Worm (Caenorhabditis elegans): Measurements from ENCODE around the gene ZC196.5.
"Not testable (repeated sequence)": the region's sequence is repeated elsewhere in the genome, so short reads cannot be mapped to it uniquely, and the experiment has no call there.

ZC196.5 gene

DNA sequence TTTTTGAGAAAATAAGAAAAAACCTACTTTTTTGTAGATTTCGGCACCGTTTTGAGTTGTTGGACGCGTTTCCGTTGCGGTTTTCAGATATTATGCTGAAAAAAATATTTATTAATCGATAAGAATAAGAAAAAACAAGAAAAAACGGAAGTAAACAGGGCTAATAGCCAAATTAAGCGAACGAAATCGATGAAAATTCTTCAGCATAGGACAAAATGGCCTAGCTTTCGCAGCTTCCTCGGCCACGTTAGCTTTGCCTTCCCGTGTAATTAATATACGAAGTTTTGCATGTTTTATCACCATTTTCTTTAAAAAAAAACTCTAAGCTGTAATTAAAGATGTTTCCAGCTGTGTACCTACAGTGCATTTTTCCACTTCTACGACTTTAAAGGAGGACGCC is 33.0 kb upstream of the ZC196.5 start, which contains the start of gene ZC190.10:
Gene ZC190.10 (minus strand): TSS at position 101 of the 400 bp plus-strand sequence.
- not testable (repeated sequence) for TF ChIP-seq eor-1, nhr-237, jun-1 (tag; optimal IDR thresholded peaks at IDR 0.05)

DNA sequence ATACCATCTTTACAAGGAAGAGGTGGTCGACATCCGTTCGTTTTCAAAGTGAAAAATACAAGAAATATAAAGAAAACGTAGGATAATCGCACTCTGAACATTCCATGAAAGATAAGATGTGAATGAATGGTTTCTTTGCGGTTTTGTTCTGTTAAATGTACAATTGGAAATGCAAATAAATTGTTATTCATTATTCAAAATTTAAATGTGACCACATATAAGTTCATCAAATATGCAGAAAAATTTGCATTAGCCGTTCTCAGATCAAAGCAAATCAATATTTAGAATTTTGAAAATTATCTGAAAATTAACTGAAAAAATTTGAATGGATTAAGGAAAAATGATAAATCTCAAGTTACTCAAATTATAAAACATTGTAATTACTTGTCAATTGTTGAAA is 17.3 kb upstream of the ZC196.5 start, which contains the start of gene ZC178.2:
Gene ZC178.2 (minus strand): TSS at position 101 of the 400 bp plus-strand sequence.
- TF ChIP-seq aly-2 (tag; optimal IDR thresholded peaks at IDR 0.05): no peak

DNA sequence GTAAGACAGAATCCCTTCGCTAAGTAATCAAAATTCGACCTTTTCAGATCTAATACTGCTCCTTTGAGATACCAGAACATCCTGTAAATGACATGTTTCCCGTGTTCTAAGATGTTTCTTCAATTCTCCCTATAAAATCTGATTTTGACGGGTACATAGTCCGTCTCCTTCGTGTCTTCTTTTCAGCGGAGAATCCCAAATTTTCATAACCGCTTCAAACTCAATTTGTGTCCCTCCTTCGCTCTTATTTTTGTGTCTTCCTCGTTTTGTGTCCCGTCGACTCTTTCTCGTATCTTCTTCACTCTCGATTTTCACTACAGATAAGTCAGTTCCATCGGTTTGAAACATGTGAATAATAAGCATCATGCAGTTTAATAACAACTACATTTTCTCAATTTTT is 13.0 kb upstream of the ZC196.5 start, which contains the start of gene glr-5:
Gene glr-5 (plus strand): TSS at position 321 of the 400 bp plus-strand sequence.
- TF ChIP-seq lin-39 (tag; optimal IDR thresholded peaks at IDR 0.05): no peak
- TF ChIP-seq ZK546.5 (tag; optimal IDR thresholded peaks at IDR 0.05): no peak
- TF ChIP-seq snpc-4 (tag; optimal IDR thresholded peaks at IDR 0.05): no peak
- no peak for TF ChIP-seq ztf-4 (tag; optimal IDR thresholded peaks at IDR 0.05)
- no peak for TF ChIP-seq mdl-1 (tag; optimal IDR thresholded peaks at IDR 0.05)
- TF ChIP-seq elt-1 (tag; optimal IDR thresholded peaks at IDR 0.05): no peak
- TF ChIP-seq aly-2 (tag; optimal IDR thresholded peaks at IDR 0.05): no peak
- no peak for TF ChIP-seq egl-5 (tag; optimal IDR thresholded peaks at IDR 0.05)
- TF ChIP-seq lin-15B (tag; optimal IDR thresholded peaks at IDR 0.05): no peak
- no peak for TF ChIP-seq pqm-1 (tag; optimal IDR thresholded peaks at IDR 0.05)
- no peak for TF ChIP-seq nhr-25 (tag; optimal IDR thresholded peaks at IDR 0.05)
- no peak for TF ChIP-seq fkh-10 (GFP tag; optimal IDR thresholded peaks at IDR 0.05)
- TF ChIP-seq nhr-12 (tag; optimal IDR thresholded peaks at IDR 0.05): no peak
- no peak for TF ChIP-seq nfya-1 (tag; optimal IDR thresholded peaks at IDR 0.05; ENCODE audit: insufficient read depth)
- no peak for TF ChIP-seq nhr-76 (tag; optimal IDR thresholded peaks at IDR 0.05)
- no peak for TF ChIP-seq unc-62 (GFP tag; optimal IDR thresholded peaks at IDR 0.05)
- TF ChIP-seq tbx-2 (tag; optimal IDR thresholded peaks at IDR 0.05): no peak
- TF ChIP-seq ztf-11 (tag; optimal IDR thresholded peaks at IDR 0.05): no peak
- no peak for TF ChIP-seq nhr-11 (tag; optimal IDR thresholded peaks at IDR 0.05)

DNA sequence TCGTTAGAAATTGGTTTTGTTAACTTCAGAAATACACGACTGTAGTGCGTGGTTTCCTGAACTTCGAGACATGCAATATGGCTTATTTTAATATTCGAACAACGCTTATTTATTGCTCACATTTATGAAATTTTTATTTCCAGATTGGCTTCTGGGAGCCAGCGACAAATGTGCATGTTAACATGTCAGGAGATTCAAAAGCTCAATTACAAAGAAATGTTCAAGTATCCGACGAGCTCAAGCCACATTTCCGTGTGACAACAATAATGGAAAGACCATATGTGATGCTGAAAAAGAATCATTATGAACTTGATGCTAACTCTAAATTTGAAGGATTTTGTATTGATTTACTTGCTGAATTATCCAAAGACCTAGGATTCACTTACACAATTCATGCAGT is 10.8 kb upstream of the ZC196.5 start:
- TF ChIP-seq nhr-77 (tag; optimal IDR thresholded peaks at IDR 0.05) (no peak), nhr-67 (tag; optimal IDR thresholded peaks at IDR 0.05) (no peak), ceh-82 (tag; optimal IDR thresholded peaks at IDR 0.05) (no peak), pqm-1 (tag; optimal IDR thresholded peaks at IDR 0.05) (no peak), zag-1 (tag; optimal IDR thresholded peaks at IDR 0.05) (no peak), nfya-1 (tag; optimal IDR thresholded peaks at IDR 0.05; ENCODE audit: insufficient read depth) (no peak), jun-1 (tag; optimal IDR thresholded peaks at IDR 0.05) (no peak), snpc-4 (tag; optimal IDR thresholded peaks at IDR 0.05) (no peak)

DNA sequence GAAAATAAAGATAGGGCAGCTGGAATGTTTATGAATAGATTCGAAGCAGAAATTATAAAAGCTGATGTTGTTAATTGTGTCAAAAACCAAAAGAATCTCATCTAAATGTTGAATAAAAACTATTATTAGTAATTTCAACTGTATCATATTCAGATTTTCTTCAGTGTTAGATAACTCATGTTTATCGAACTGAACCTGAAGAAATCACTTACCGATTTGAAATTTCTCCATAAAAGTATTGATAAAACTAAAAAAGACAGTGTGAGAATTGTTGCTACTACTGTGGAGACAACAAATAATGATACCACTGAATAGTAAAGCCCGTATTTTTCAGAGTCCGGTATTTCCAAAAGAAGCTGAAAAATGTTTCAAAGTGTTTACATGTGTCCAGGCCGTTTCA is 7.0 kb upstream of the ZC196.5 start, which contains the start of gene ZC196.8:
Gene ZC196.8 (minus strand): TSS at position 101 of the 400 bp plus-strand sequence.
- TF ChIP-seq nhr-23, ceh-9, mml-1 (tag; optimal IDR thresholded peaks at IDR 0.05): not testable (repeated sequence)

DNA sequence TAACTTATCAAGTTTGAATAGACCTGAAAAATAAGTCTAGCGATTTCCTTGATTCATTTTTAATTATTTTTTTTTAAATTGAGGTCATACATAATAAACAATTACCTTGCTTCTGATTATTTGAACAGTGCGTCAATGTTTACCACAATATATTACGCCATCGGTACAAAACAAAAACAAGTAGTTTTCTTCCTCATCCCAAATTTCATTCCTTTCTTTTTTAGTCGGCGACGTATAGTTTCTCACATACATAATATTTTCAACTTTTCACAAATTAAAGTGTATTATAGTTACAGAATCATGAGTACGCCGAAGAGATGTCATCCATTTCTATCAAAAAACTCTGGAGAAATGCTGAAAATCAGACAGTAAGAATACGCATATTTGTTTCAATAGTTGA is 3.0 kb upstream of the ZC196.5 start, which contains the start of gene droe-8:
Gene droe-8 (plus strand): TSS at position 301 of the 400 bp plus-strand sequence.
- not testable (repeated sequence) for TF ChIP-seq egl-5, pqm-1, nhr-23 (tag; optimal IDR thresholded peaks at IDR 0.05)

DNA sequence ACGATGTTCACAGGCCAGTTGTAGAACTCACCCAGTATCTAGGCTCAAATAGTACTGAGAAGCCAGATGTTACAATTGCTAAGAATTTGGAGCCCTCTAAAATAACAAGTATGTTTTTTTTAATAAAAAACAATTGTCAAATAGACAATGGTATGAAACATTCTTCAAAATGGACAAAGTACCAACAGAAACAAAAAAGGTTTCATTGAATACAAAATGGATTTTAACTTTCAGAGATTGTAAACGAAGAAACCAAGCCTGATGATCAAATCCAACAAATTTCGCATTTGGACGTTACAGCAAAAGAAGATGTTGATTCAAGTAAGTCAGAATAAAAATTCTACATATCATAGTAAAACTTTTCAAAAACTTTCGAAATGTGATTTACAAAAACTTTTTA is 2.1 kb upstream of the ZC196.5 start, which contains the start of gene ZC196.9:
Gene ZC196.9 (minus strand): TSS at position 101 of the 400 bp plus-strand sequence.
- TF ChIP-seq nhr-11 (tag; optimal IDR thresholded peaks at IDR 0.05) (no peak), aly-2 (tag; optimal IDR thresholded peaks at IDR 0.05) (no peak), fos-1 (tag; optimal IDR thresholded peaks at IDR 0.05) (no peak), ztf-4 (tag; optimal IDR thresholded peaks at IDR 0.05) (no peak), fkh-10 (GFP tag; optimal IDR thresholded peaks at IDR 0.05) (no peak), nhr-43 (tag; optimal IDR thresholded peaks at IDR 0.05; ENCODE audit: poor library complexity, severe bottlenecking) (no peak), zag-1 (tag; optimal IDR thresholded peaks at IDR 0.05) (no peak), egl-5 (tag; optimal IDR thresholded peaks at IDR 0.05) (no peak), pqm-1 (tag; optimal IDR thresholded peaks at IDR 0.05) (no peak), eor-1 (tag; optimal IDR thresholded peaks at IDR 0.05) (no peak), nhr-237 (tag; optimal IDR thresholded peaks at IDR 0.05) (no peak), nhr-76 (tag; optimal IDR thresholded peaks at IDR 0.05) (no peak), ceh-16 (tag; optimal IDR thresholded peaks at IDR 0.05) (no peak)

Data from whole organism, L3 larva.